Worm (Caenorhabditis elegans) whole organism, L4/young adult: ENCODE data around the gene C18B12.4.

Source experiments
- W03F9.2 ChIP-seq: fragments of 150-350 bp; optimal IDR thresholded peaks from 2 replicates; lab custom pipeline; 2014; ENCODE audit warnings: missing biosample characterization, missing genetic modification characterization
- dao-5 ChIP-seq: sonication (generic microtip); optimal IDR thresholded peaks from 2 replicates; lab custom pipeline; 2016; ENCODE audit warnings: missing genotype, missing genetic modification characterization, moderate library complexity, missing compliant biosample characterization
- him-1 ChIP-seq: sonication (generic microtip); optimal IDR thresholded peaks from 2 replicates; lab custom pipeline; 2016; ENCODE audit warnings: missing genotype, missing genetic modification reagents, missing genetic modification characterization, missing compliant biosample characterization

ce11 chrX:15060303-15060702 is 19.9 kb upstream of the C18B12.4 start, which contains the start of gene fbxa-96:
- TF ChIP-seq dao-5 (tag; lab: Kevin White, UChicago) (no peak), W03F9.2 (no peak), him-1 (tag; lab: Kevin White, UChicago) (no peak)
